Fruit fly (Drosophila melanogaster): Measurements from ENCODE around the gene Sgs3.

DNA sequence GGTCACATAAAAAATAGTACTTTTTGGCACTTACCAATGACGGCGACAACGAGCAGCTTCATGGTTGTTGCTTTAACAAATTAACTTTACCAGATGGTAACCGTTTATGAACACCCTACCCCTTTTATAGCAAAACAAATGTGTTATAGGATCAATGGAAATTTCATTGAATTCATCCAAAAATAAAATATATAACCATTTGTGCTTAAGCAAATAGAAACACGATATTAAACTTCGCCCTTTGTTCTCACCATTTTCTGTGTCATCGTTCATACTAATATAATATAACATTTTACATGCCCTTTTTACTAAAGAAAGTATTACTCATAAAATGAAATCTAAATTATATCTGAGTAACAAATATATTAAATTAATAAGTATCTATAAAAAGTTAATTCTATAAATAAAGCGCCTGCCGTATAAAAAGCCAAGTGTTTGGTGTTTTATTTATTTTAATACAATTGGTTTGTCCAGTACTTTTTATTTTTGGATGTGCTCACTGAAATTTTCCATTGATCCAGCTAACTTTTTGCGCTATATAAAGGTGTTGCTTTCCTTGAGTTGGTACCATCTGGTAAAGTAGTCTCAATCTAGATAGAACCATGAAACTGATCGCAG is 2.6 kb upstream of the Sgs3 start, which contains the start of the genes Sgs8 and Sgs7:
- TF ChIP-seq usp (GFP tag; optimal IDR thresholded peaks at IDR 0.05) (no peak), Side (GFP tag; optimal IDR thresholded peaks at IDR 0.05) (no peak), CG17359 (tag; optimal IDR thresholded peaks at IDR 0.05) (no peak), D19A (tag; optimal IDR thresholded peaks at IDR 0.05) (no peak), pzg (GFP tag; optimal IDR thresholded peaks at IDR 0.05) (no peak)

Measured in whole organism, embryonic.